Fruit fly (Drosophila melanogaster): ENCODE measurements around the gene ND-B22.

ND-B22 gene

dm6 chr2L:13414525-13415481 is 43.9 kb upstream of the ND-B22 start, which contains the start of the genes CG16956, CG42784 and CG43850 (continued):
- peak; percentile 56 for TF ChIP-seq CG7839 (tag; optimal IDR thresholded peaks at IDR 0.05)
- TF ChIP-seq HHEX (GFP tag; optimal IDR thresholded peaks at IDR 0.05), result peak; percentile 78
- TF ChIP-seq CG18599 (GFP tag; optimal IDR thresholded peaks at IDR 0.05), result peak; percentile 88
- TF ChIP-seq dmrt99B (tag; optimal IDR thresholded peaks at IDR 0.05), result peak; percentile 51
- peak; percentile 53; the same call in 1 of the 2 replicates for TF ChIP-seq seq (GFP tag; IDR thresholded peaks at IDR 0.05)
- TF ChIP-seq kah (GFP tag; optimal IDR thresholded peaks at IDR 0.05), result peak; percentile 49
- TF ChIP-seq CG7556 (GFP tag; optimal IDR thresholded peaks at IDR 0.05), result peak; percentile 48
- no peak for TF ChIP-seq btn (GFP tag; optimal IDR thresholded peaks at IDR 0.05)
- TF ChIP-seq odd (GFP tag; optimal IDR thresholded peaks at IDR 0.05), result peak; percentile 83
- peak; percentile 20; the same call in 1 of the 3 replicates for TF ChIP-seq CG11695 (GFP tag; IDR thresholded peaks at IDR 0.05)
- TF ChIP-seq row (GFP tag; IDR thresholded peaks at IDR 0.05), result no peak
- TF ChIP-seq ash1 (GFP tag; optimal IDR thresholded peaks at IDR 0.05), result peak; percentile 24
- no peak for TF ChIP-seq CG2678 (tag; optimal IDR thresholded peaks at IDR 0.05)
- peak; percentile 40 for TF ChIP-seq CG2116 (GFP tag; optimal IDR thresholded peaks at IDR 0.05)
- TF ChIP-seq org-1 (GFP tag; optimal IDR thresholded peaks at IDR 0.05), result peak; percentile 68
- peak; percentile 2 for TF ChIP-seq HmgZ (tag; optimal IDR thresholded peaks at IDR 0.05)
- TF ChIP-seq CG31365 (tag; optimal IDR thresholded peaks at IDR 0.05), result peak; percentile 78
- TF ChIP-seq unpg (GFP tag; optimal IDR thresholded peaks at IDR 0.05), result peak; percentile 67
- TF ChIP-seq ems (GFP tag; optimal IDR thresholded peaks at IDR 0.05), result no peak
- TF ChIP-seq D19B (GFP tag; optimal IDR thresholded peaks at IDR 0.05), result peak; percentile 32
- no peak for TF ChIP-seq pho (GFP tag; optimal IDR thresholded peaks at IDR 0.05)
- TF ChIP-seq CG8388 (GFP tag; optimal IDR thresholded peaks at IDR 0.05), result peak; percentile 13
- 0 out of 2 replicates have a peak, but pooled peaks have one; percentile 10 for TF ChIP-seq Nf-YA (GFP tag; IDR thresholded peaks at IDR 0.05)
- peak; percentile 57 for TF ChIP-seq bigmax (GFP tag; optimal IDR thresholded peaks at IDR 0.05)
- peak; percentile 25; the same call in 1 of the 2 replicates for TF ChIP-seq CG31224 (GFP tag; IDR thresholded peaks at IDR 0.05)
- TF ChIP-seq Meics (GFP tag; optimal IDR thresholded peaks at IDR 0.05), result peak; percentile 87
- peak; percentile 58 for TF ChIP-seq pfk (GFP tag; optimal IDR thresholded peaks at IDR 0.05)
- TF ChIP-seq vvl (GFP tag; IDR thresholded peaks at IDR 0.05), result 0 out of 2 replicates have a peak, but pooled peaks have one; percentile 60
- peak; percentile 63 for TF ChIP-seq CG12659 (GFP tag; optimal IDR thresholded peaks at IDR 0.05)
- TF ChIP-seq stwl (tag; optimal IDR thresholded peaks at IDR 0.05), result no peak
- TF ChIP-seq CG10209 (GFP tag; optimal IDR thresholded peaks at IDR 0.05), result peak; percentile 45
- no peak for TF ChIP-seq nmo (GFP tag; optimal IDR thresholded peaks at IDR 0.05)
- TF ChIP-seq CG12219 (GFP tag; optimal IDR thresholded peaks at IDR 0.05), result peak; percentile 75
- TF ChIP-seq CG1603 (tag; optimal IDR thresholded peaks at IDR 0.05), result peak; percentile 50
- no peak for TF ChIP-seq Mrtf (GFP tag; IDR thresholded peaks at IDR 0.05)
- peak; percentile 23 for TF ChIP-seq Mes4 (GFP tag; optimal IDR thresholded peaks at IDR 0.05)
- TF ChIP-seq CG11723 (GFP tag; optimal IDR thresholded peaks at IDR 0.05), result peak; percentile 42
- TF ChIP-seq ase (GFP tag; IDR thresholded peaks at IDR 0.05), result 0 out of 3 replicates have a peak, but pooled peaks have one; percentile 7
- TF ChIP-seq Gsc (GFP tag; IDR thresholded peaks at IDR 0.05), result no peak
- peak; percentile 85 for TF ChIP-seq mirr (GFP tag; optimal IDR thresholded peaks at IDR 0.05)
- peak; percentile 20; the same call in 1 of the 2 replicates for TF ChIP-seq sens-2 (GFP tag; IDR thresholded peaks at IDR 0.05)
- peak; percentile 78 for TF ChIP-seq CG17385 (GFP tag; optimal IDR thresholded peaks at IDR 0.05)
- no peak for TF ChIP-seq pan (optimal IDR thresholded peaks at IDR 0.05)
- TF ChIP-seq pan (GFP tag; optimal IDR thresholded peaks at IDR 0.05 in 1 of 2, IDR thresholded peaks at IDR 0.05 in 1 of 2), result no peak
- TF ChIP-seq CG17912 (GFP tag; optimal IDR thresholded peaks at IDR 0.05), result peak; percentile 71
- TF ChIP-seq ci (GFP tag; IDR thresholded peaks at IDR 0.05), result peak; percentile 85
- peak; percentile 56 for TF ChIP-seq CG9727 (GFP tag; optimal IDR thresholded peaks at IDR 0.05)

Measured in whole organism, embryonic.